Worm (Caenorhabditis elegans) whole organism, mixed stage, embryonic: ENCODE data around the gene kup-1.

ENCODE experiments used
- blmp-1 ChIP-seq: fragments of 150-350 bp; optimal IDR thresholded peaks from 2 replicates; lab custom pipeline; 2014; ENCODE audit warnings: missing biosample characterization, missing genetic modification characterization
- elt-1 ChIP-seq: sonication (generic microtip); optimal IDR thresholded peaks from 2 replicates; lab custom pipeline; 2017; ENCODE audit warnings: missing genetic modification characterization, mild to moderate bottlenecking, missing compliant biosample characterization, antibody characterized with exemption, moderate library complexity, borderline replicate concordance; ENCODE audit not compliant: insufficient read depth
- elt-3 ChIP-seq: fragments of 150-350 bp; optimal IDR thresholded peaks from 2 replicates; lab custom pipeline; 2014; ENCODE audit warnings: missing biosample characterization, missing genetic modification characterization
- flh-1 ChIP-seq: fragments of 200-800 bp; sonication (Bioruptor generic); optimal IDR thresholded peaks from 2 replicates; lab custom pipeline; 2018; ENCODE audit warnings: mild to moderate bottlenecking, missing genetic modification characterization, moderate library complexity, missing compliant biosample characterization
- lin-13 ChIP-seq: fragments of 150-350 bp; optimal IDR thresholded peaks from 2 replicates; lab custom pipeline; 2014; ENCODE audit warnings: missing biosample characterization, missing genetic modification characterization
- pha-4 ChIP-seq: fragments of 150-350 bp; optimal IDR thresholded peaks from 2 replicates; lab custom pipeline; 2018; ENCODE audit warnings: missing biosample characterization, missing genetic modification reagents, missing genetic modification characterization
- snpc-4 ChIP-seq: fragments of 150-350 bp; optimal IDR thresholded peaks from 2 replicates; lab custom pipeline; 2014; ENCODE audit warnings: missing biosample characterization, missing genetic modification characterization
- unc-120 ChIP-seq: sonication (generic microtip); optimal IDR thresholded peaks from 2 replicates; lab custom pipeline; 2017; ENCODE audit warnings: missing genetic modification characterization, missing compliant biosample characterization; ENCODE audit not compliant: poor library complexity, severe bottlenecking
- unc-62 ChIP-seq: fragments of 150-350 bp; optimal IDR thresholded peaks from 2 replicates; lab custom pipeline; 2014; ENCODE audit warnings: missing biosample characterization, missing genetic modification reagents, missing genetic modification characterization

DNA sequence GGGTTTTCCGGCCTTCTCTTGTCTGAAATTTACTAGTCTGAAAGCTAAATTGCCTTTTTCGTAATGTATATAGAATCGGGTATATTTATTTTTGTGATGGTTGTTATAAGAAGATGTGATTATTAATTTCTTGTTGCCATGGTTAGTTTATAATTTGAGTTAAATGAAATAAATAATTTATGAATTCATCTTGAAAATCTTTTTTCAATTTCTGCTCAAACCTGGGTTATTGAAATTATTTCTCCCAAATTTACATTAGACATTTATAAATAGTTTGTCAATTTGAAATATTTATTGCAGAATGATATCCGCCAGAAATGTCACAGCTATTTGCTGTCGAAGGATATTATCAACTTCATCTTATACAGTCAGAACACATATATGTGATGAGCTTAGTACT lies 7.8 kb upstream of the kup-1 start, which contains the start of gene dars-2:
- no peak for TF ChIP-seq snpc-4 (tag; lab: Kevin White, UChicago)
- no peak for TF ChIP-seq elt-1 (tag; lab: Kevin White, UChicago)
- no peak for TF ChIP-seq elt-3 (tag; lab: Kevin White, UChicago)
- no peak for TF ChIP-seq lin-13 (tag; lab: Kevin White, UChicago)
- no peak for TF ChIP-seq unc-120 (tag; lab: Kevin White, UChicago)
- TF ChIP-seq blmp-1 (tag; lab: Kevin White, UChicago) = no peak
- TF ChIP-seq unc-62 (GFP tag; lab: Kevin White, UChicago) = no peak
- TF ChIP-seq pha-4 (tag; lab: Kevin White, UChicago) = no peak
- TF ChIP-seq flh-1 (GFP tag; lab: Kevin White, UChicago) = no peak
